Fruit fly (Drosophila melanogaster): ENCODE results near the gene CG11425.
A peak's percentile ranks its signal among the peaks of the same experiment; 100 is the strongest.

The CG11425 gene

DNA sequence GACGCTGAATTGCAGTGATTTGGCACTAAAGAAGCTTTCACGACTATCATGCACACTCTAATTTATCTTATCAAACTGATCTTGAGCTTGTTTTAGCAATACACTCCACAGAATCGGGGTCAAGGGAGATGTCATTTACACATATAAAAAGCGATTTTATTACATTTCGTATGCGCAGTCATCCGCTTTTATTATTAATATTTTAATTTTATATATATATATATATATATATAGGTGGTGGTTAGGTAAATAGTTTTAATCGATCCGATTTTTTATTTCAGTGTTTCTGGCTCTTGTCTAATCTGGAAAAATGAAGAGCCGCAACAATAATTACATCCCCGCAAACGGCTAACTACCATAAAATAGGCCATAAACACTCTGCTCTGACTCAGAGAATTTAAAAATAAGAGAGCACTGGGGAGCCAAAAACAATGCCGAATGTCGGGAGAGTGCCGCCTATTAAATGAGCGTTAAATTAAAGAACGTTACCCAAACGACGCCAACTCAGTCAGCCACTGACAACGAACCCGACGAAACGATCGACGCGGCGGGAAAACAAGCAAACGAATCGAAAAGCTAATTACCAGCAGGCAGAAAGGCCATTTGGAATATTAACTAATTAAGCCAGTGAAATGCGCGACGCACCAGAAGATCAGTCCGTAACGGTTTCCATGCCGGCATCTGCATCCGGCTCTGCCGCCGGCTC is 2.9 kb upstream of the CG11425 start (continued):
- no peak for TF ChIP-seq CG1647 (GFP tag; optimal IDR thresholded peaks at IDR 0.05)
- no peak for TF ChIP-seq CG6683 (GFP tag; optimal IDR thresholded peaks at IDR 0.05)
- no peak for TF ChIP-seq Myb (GFP tag; optimal IDR thresholded peaks at IDR 0.05)
- peak; percentile 23 for TF ChIP-seq Abd-B (GFP tag; optimal IDR thresholded peaks at IDR 0.05)
- TF ChIP-seq CrebB (tag; optimal IDR thresholded peaks at IDR 0.05): no peak
- TF ChIP-seq nerfin-1 (tag; optimal IDR thresholded peaks at IDR 0.05): no peak
- TF ChIP-seq chinmo (GFP tag; IDR thresholded peaks at IDR 0.05; ENCODE audit: partially characterized antibody): no peak
- TF ChIP-seq CG8089 (GFP tag; optimal IDR thresholded peaks at IDR 0.05): no peak
- TF ChIP-seq CG10366 (GFP tag; IDR thresholded peaks at IDR 0.05): peak; percentile 57
- TF ChIP-seq pzg (GFP tag; optimal IDR thresholded peaks at IDR 0.05): no peak
- TF ChIP-seq tna (GFP tag; IDR thresholded peaks at IDR 0.05; ENCODE audit: partially characterized antibody): no peak
- TF ChIP-seq CG3163 (GFP tag; optimal IDR thresholded peaks at IDR 0.05): no peak
- TF ChIP-seq Hsf (GFP tag; optimal IDR thresholded peaks at IDR 0.05): no peak
- TF ChIP-seq onecut (GFP tag; IDR thresholded peaks at IDR 0.05): no peak
- no peak for TF ChIP-seq CG4404 (GFP tag; IDR thresholded peaks at IDR 0.05)
- TF ChIP-seq Ets97D (GFP tag; optimal IDR thresholded peaks at IDR 0.05): no peak
- TF ChIP-seq Max (GFP tag; optimal IDR thresholded peaks at IDR 0.05): no peak
- TF ChIP-seq lov (optimal IDR thresholded peaks at IDR 0.05): no peak
- TF ChIP-seq lov (GFP tag; IDR thresholded peaks at IDR 0.05): no peak
- peak; percentile 67 for TF ChIP-seq CoRest (tag; optimal IDR thresholded peaks at IDR 0.05)
- no peak for TF ChIP-seq Tbp (GFP tag; optimal IDR thresholded peaks at IDR 0.05)
- TF ChIP-seq Hmr (GFP tag; optimal IDR thresholded peaks at IDR 0.05): peak; percentile 72
- no peak for TF ChIP-seq cad (GFP tag; optimal IDR thresholded peaks at IDR 0.05)
- no peak for TF ChIP-seq Lhr (GFP tag; optimal IDR thresholded peaks at IDR 0.05)
- TF ChIP-seq D19B (GFP tag; optimal IDR thresholded peaks at IDR 0.05): peak; percentile 52
- TF ChIP-seq pros (GFP tag; optimal IDR thresholded peaks at IDR 0.05): no peak
- TF ChIP-seq fd96Cb (tag; optimal IDR thresholded peaks at IDR 0.05): peak; percentile 38
- peak; percentile 66 for TF ChIP-seq CG32532 (GFP tag; IDR thresholded peaks at IDR 0.05)
- TF ChIP-seq CG10431 (GFP tag; optimal IDR thresholded peaks at IDR 0.05): no peak
- TF ChIP-seq ken (GFP tag; IDR thresholded peaks at IDR 0.05): no peak
- TF ChIP-seq Spps (tag; optimal IDR thresholded peaks at IDR 0.05): no peak
- TF ChIP-seq psq (GFP tag; optimal IDR thresholded peaks at IDR 0.05): no peak
- peak; percentile 84 for TF ChIP-seq CG3281 (GFP tag; optimal IDR thresholded peaks at IDR 0.05)
- TF ChIP-seq BtbVII (GFP tag; optimal IDR thresholded peaks at IDR 0.05): peak; percentile 61
- peak; percentile 57 for TF ChIP-seq CG17361 (GFP tag; IDR thresholded peaks at IDR 0.05)
- no peak for TF ChIP-seq Oaz (GFP tag; IDR thresholded peaks at IDR 0.05)
- TF ChIP-seq pho (GFP tag; optimal IDR thresholded peaks at IDR 0.05): no peak
- 0 out of 2 replicates have a peak, but pooled peaks have one; percentile 31 for TF ChIP-seq MBD-R2 (GFP tag; IDR thresholded peaks at IDR 0.05)
- no peak for TF ChIP-seq jigr1 (GFP tag; IDR thresholded peaks at IDR 0.05)
- no peak for TF ChIP-seq pfk (GFP tag; optimal IDR thresholded peaks at IDR 0.05)
- no peak for TF ChIP-seq BEAF-32 (GFP tag; optimal IDR thresholded peaks at IDR 0.05)
- no peak for TF ChIP-seq hkb (optimal IDR thresholded peaks at IDR 0.05)
- TF ChIP-seq hkb (GFP tag; IDR thresholded peaks at IDR 0.05): peak; percentile 54
- peak; percentile 16 for TF ChIP-seq Med (GFP tag)
- no peak for TF ChIP-seq CG5245 (GFP tag; optimal IDR thresholded peaks at IDR 0.05)
- no peak; the same call in 1 of the 2 replicates for TF ChIP-seq Ravus (GFP tag; IDR thresholded peaks at IDR 0.05)
- no peak for TF ChIP-seq NC2β (GFP tag; optimal IDR thresholded peaks at IDR 0.05)
- TF ChIP-seq nerfin-2 (GFP tag; IDR thresholded peaks at IDR 0.05; ENCODE audit: partially characterized antibody): no peak
- TF ChIP-seq Pdp1 (GFP tag; optimal IDR thresholded peaks at IDR 0.05): no peak
- TF ChIP-seq CG12942 (GFP tag; optimal IDR thresholded peaks at IDR 0.05): no peak
- no peak for TF ChIP-seq CG4282 (GFP tag; optimal IDR thresholded peaks at IDR 0.05)
